Fruit fly (Drosophila melanogaster) whole organism, embryonic: ENCODE measurements around the gene CG15209.

Experiments used
- Aef1 ChIP-seq: fragments of 200-800 bp; sonication (Bioruptor generic); IDR thresholded peaks from 3 replicates; pipeline ENCODE4 v1.3.6; 2022; ENCODE audit warnings: missing biosample characterization, missing genetic modification characterization
- Atf6 ChIP-seq: fragments of 200-800 bp; sonication (Bioruptor generic); IDR thresholded peaks from 2 replicates; pipeline ENCODE4 v1.3.6; 2022; ENCODE audit warnings: missing biosample characterization, missing genetic modification characterization
- CG12744 ChIP-seq: fragments of 200-800 bp; sonication (Bioruptor generic); optimal IDR thresholded peaks from 2 replicates; lab custom pipeline; 2016; ENCODE audit warnings: missing biosample characterization, missing genetic modification characterization
- CG13287 ChIP-seq: fragments of 200-800 bp; sonication (Bioruptor generic); IDR thresholded peaks from 2 replicates; pipeline ENCODE4 v1.3.6; 2022; ENCODE audit warnings: missing biosample characterization, missing genetic modification characterization; ENCODE audit not compliant: partially characterized antibody
- CG14710 ChIP-seq: fragments of 200-800 bp; sonication (Bioruptor generic); optimal IDR thresholded peaks from 3 replicates; lab custom pipeline; 2019; ENCODE audit warnings: missing biosample characterization, mild to moderate bottlenecking, missing genetic modification characterization, moderate library complexity
- CG15011 ChIP-seq: fragments of 200-800 bp; sonication (Bioruptor generic); optimal IDR thresholded peaks from 3 replicates; lab custom pipeline; 2018; ENCODE audit warnings: missing biosample characterization, mild to moderate bottlenecking, missing genetic modification characterization
- CG1602 ChIP-seq: fragments of 200-800 bp; sonication (Bioruptor generic); optimal IDR thresholded peaks from 3 replicates; lab custom pipeline; 2016; ENCODE audit warnings: missing biosample characterization, missing genetic modification characterization
- CG16813 ChIP-seq: fragments of 200-800 bp; sonication (Bioruptor generic); IDR thresholded peaks from 3 replicates; pipeline ENCODE4 v1.3.6; 2022; ENCODE audit warnings: missing biosample characterization, missing genetic modification characterization; ENCODE audit not compliant: partially characterized antibody
- CG18011 ChIP-seq: fragments of 200-800 bp; sonication (Bioruptor generic); optimal IDR thresholded peaks from 2 replicates; lab custom pipeline; 2017; ENCODE audit warnings: missing biosample characterization, missing genetic modification characterization, mild to moderate bottlenecking, moderate library complexity, missing genotype
- CG18599 ChIP-seq: fragments of 200-800 bp; sonication (Bioruptor generic); optimal IDR thresholded peaks from 3 replicates; lab custom pipeline; 2017; ENCODE audit warnings: missing biosample characterization, missing genetic modification characterization, mild to moderate bottlenecking, moderate library complexity, missing genetic modification reagents
- CG2678 ChIP-seq: fragments of 200-800 bp; sonication (Bioruptor generic); optimal IDR thresholded peaks from 3 replicates; lab custom pipeline; 2019; ENCODE audit warnings: missing biosample characterization, mild to moderate bottlenecking, missing genetic modification characterization, moderate library complexity
- CG4617 ChIP-seq: fragments of 200-800 bp; sonication (Bioruptor generic); optimal IDR thresholded peaks from 3 replicates; lab custom pipeline; 2016; ENCODE audit warnings: missing biosample characterization, missing genetic modification characterization, borderline replicate concordance
- CG4707 ChIP-seq: fragments of 200-800 bp; sonication (Bioruptor generic); optimal IDR thresholded peaks from 2 replicates; lab custom pipeline; 2018; ENCODE audit warnings: missing biosample characterization, mild to moderate bottlenecking, missing genetic modification characterization, moderate library complexity
- CG6272 ChIP-seq: fragments of 200-800 bp; sonication (Bioruptor generic); IDR thresholded peaks from 2 replicates; pipeline ENCODE4 v1.3.6; 2022; ENCODE audit warnings: missing biosample characterization, missing genetic modification characterization
- CG8290 ChIP-seq, 3 experiments: fragments of 200-800 bp; sonication (Bioruptor generic); optimal IDR thresholded peaks; 2 replicates each; lab custom pipeline; 2016 to 2019; ENCODE audit warnings: missing biosample characterization in 3 of 3, missing genetic modification characterization in 3 of 3, mild to moderate bottlenecking in 2 of 3, moderate library complexity in 1 of 3
- CG9437 ChIP-seq: fragments of 200-800 bp; sonication (Bioruptor generic); optimal IDR thresholded peaks from 2 replicates; lab custom pipeline; 2018; ENCODE audit warnings: missing biosample characterization, mild to moderate bottlenecking, missing genetic modification characterization
- Dll ChIP-seq: fragments of 200-800 bp; sonication (Bioruptor generic); IDR thresholded peaks from 4 replicates; pipeline ENCODE4 v1.3.6; 2022; ENCODE audit warnings: missing biosample characterization, missing genetic modification characterization; ENCODE audit not compliant: partially characterized antibody
- Doc3 ChIP-seq: fragments of 200-800 bp; sonication (Bioruptor generic); IDR thresholded peaks from 3 replicates; pipeline ENCODE4 v1.3.6; 2022; ENCODE audit warnings: missing biosample characterization, missing genetic modification characterization; ENCODE audit not compliant: partially characterized antibody
- Dp ChIP-seq: fragments of 200-800 bp; sonication (Bioruptor generic); optimal IDR thresholded peaks from 2 replicates; lab custom pipeline; 2018; ENCODE audit warnings: missing biosample characterization, mild to moderate bottlenecking, missing genetic modification characterization, moderate library complexity
- Dref ChIP-seq: fragments of 200-800 bp; sonication (Bioruptor generic); IDR thresholded peaks from 2 replicates; pipeline ENCODE4 v1.3.6; 2022; ENCODE audit warnings: missing biosample characterization, missing genetic modification characterization
- E2f2 ChIP-seq: fragments of 200-800 bp; sonication (Bioruptor generic); IDR thresholded peaks from 2 replicates; pipeline ENCODE4 v1.3.6; 2022; ENCODE audit warnings: missing biosample characterization, missing genetic modification characterization
- Ets65A ChIP-seq: fragments of 200-800 bp; sonication (Bioruptor generic); peaks from one replicate; lab custom pipeline; 2016; ENCODE audit warnings: missing biosample characterization, missing genetic modification characterization
- Ets97D ChIP-seq: fragments of 200-800 bp; sonication (Bioruptor generic); optimal IDR thresholded peaks from 3 replicates; lab custom pipeline; 2016; ENCODE audit warnings: missing biosample characterization, missing genetic modification characterization
- Scr ChIP-seq: fragments of 200-800 bp; sonication (Bioruptor generic); IDR thresholded peaks from 2 replicates; pipeline ENCODE4 v1.3.6; 2022; ENCODE audit warnings: missing biosample characterization, missing genetic modification characterization; ENCODE audit not compliant: partially characterized antibody
- Side ChIP-seq: fragments of 200-800 bp; sonication (Bioruptor generic); optimal IDR thresholded peaks from 2 replicates; lab custom pipeline; 2016; ENCODE audit warnings: missing biosample characterization, missing genetic modification characterization
- Sry-β ChIP-seq: fragments of 200-800 bp; sonication (Bioruptor generic); optimal IDR thresholded peaks from 2 replicates; lab custom pipeline; 2018; ENCODE audit warnings: missing biosample characterization, mild to moderate bottlenecking, missing genetic modification characterization, moderate library complexity
- Sry-δ ChIP-seq: fragments of 200-800 bp; sonication (Bioruptor generic); optimal IDR thresholded peaks from 2 replicates; lab custom pipeline; 2016; ENCODE audit warnings: missing biosample characterization, missing genetic modification characterization
- amos ChIP-seq: fragments of 200-800 bp; sonication (Bioruptor generic); IDR thresholded peaks from 2 replicates; pipeline ENCODE4 v1.3.6; 2022; ENCODE audit warnings: missing biosample characterization, missing genetic modification characterization; ENCODE audit not compliant: partially characterized antibody
- chinmo ChIP-seq: fragments of 200-800 bp; sonication (Bioruptor generic); IDR thresholded peaks from 4 replicates; pipeline ENCODE4 v1.3.6; 2022; ENCODE audit warnings: missing biosample characterization, missing genetic modification characterization; ENCODE audit not compliant: partially characterized antibody
- chm ChIP-seq: fragments of 200-800 bp; sonication (Bioruptor generic); IDR thresholded peaks from 2 replicates; pipeline ENCODE4 v1.3.6; 2022; ENCODE audit warnings: missing biosample characterization, missing genetic modification characterization
- ci ChIP-seq: fragments of 200-800 bp; sonication (Bioruptor generic); IDR thresholded peaks from 3 replicates; pipeline ENCODE4 v1.3.6; 2022; ENCODE audit warnings: missing biosample characterization, missing genetic modification characterization
- corto ChIP-seq: fragments of 200-800 bp; sonication (Bioruptor generic); optimal IDR thresholded peaks from 2 replicates; lab custom pipeline; 2016; ENCODE audit warnings: missing biosample characterization, mild to moderate bottlenecking, missing genetic modification characterization, moderate library complexity
- crp ChIP-seq, 2 experiments: fragments of 200-800 bp; sonication (Bioruptor generic); optimal IDR thresholded peaks; 2 replicates in 1 of 2; 3 replicates in 1 of 2; lab custom pipeline; 2017; ENCODE audit warnings: missing biosample characterization in 2 of 2, missing genetic modification characterization in 2 of 2, mild to moderate bottlenecking in 1 of 2, moderate library complexity in 1 of 2
- cwo ChIP-seq: fragments of 200-800 bp; sonication (Bioruptor generic); optimal IDR thresholded peaks from 3 replicates; lab custom pipeline; 2017; ENCODE audit warnings: missing biosample characterization, missing genetic modification characterization, mild to moderate bottlenecking, moderate library complexity, missing genetic modification reagents
- fd64A ChIP-seq: fragments of 200-800 bp; sonication (Bioruptor generic); optimal IDR thresholded peaks from 3 replicates; lab custom pipeline; 2018; ENCODE audit warnings: missing biosample characterization, mild to moderate bottlenecking, missing genetic modification characterization
- ftz-f1 ChIP-seq: fragments of 200-800 bp; sonication (Bioruptor generic); optimal IDR thresholded peaks from 2 replicates; lab custom pipeline; 2016; ENCODE audit warnings: missing biosample characterization, missing genetic modification characterization
- gro ChIP-seq: fragments of 200-800 bp; sonication (Bioruptor generic); optimal IDR thresholded peaks from 2 replicates; lab custom pipeline; 2016; ENCODE audit warnings: missing biosample characterization, missing genetic modification characterization
- inv ChIP-seq: fragments of 200-800 bp; sonication (Bioruptor generic); IDR thresholded peaks from 2 replicates; pipeline ENCODE4 v1.3.6; 2022; ENCODE audit warnings: missing biosample characterization, missing genetic modification characterization; ENCODE audit not compliant: partially characterized antibody
- knrl ChIP-seq: fragments of 200-800 bp; sonication (Bioruptor generic); IDR thresholded peaks from 3 replicates; pipeline ENCODE4 v1.3.6; 2022; ENCODE audit warnings: missing biosample characterization, missing genetic modification characterization; ENCODE audit not compliant: partially characterized antibody
- pan ChIP-seq, 4 experiments: fragments of >200 bp in 3 of 4; fragments of 200-800 bp in 1 of 4; sonication (Bioruptor generic) in 1 of 4; optimal IDR thresholded peaks in 3 of 4; IDR thresholded peaks in 1 of 4; 2 replicates each; pipeline versions ENCODE4 v1.3.6 to Lab custom; 2017 to 2022; ENCODE audit warnings: missing biosample characterization in 2 of 4, missing genetic modification characterization in 2 of 4, mixed read lengths in 1 of 4
- row ChIP-seq: fragments of 200-800 bp; sonication (Bioruptor generic); IDR thresholded peaks from 3 replicates; pipeline ENCODE4 v1.3.6; 2022; ENCODE audit warnings: missing biosample characterization, missing genetic modification characterization
- sna ChIP-seq: fragments of 200-800 bp; sonication (Bioruptor generic); IDR thresholded peaks from 2 replicates; pipeline ENCODE4 v1.3.6; 2022; ENCODE audit warnings: missing biosample characterization, missing genetic modification characterization; ENCODE audit not compliant: partially characterized antibody
- vvl ChIP-seq: fragments of 200-800 bp; sonication (Bioruptor generic); IDR thresholded peaks from 2 replicates; pipeline ENCODE4 v1.3.6; 2022; ENCODE audit warnings: missing biosample characterization, missing genetic modification characterization
- wek ChIP-seq: fragments of 200-800 bp; sonication (Bioruptor generic); optimal IDR thresholded peaks from 3 replicates; lab custom pipeline; 2018; ENCODE audit warnings: missing biosample characterization, mild to moderate bottlenecking, missing genetic modification characterization, moderate library complexity
- yki ChIP-seq: fragments of >200 bp; optimal IDR thresholded peaks from 3 replicates; lab custom pipeline; 2018
- zen2 ChIP-seq: fragments of 200-800 bp; sonication (Bioruptor generic); IDR thresholded peaks from 3 replicates; pipeline ENCODE4 v1.3.6; 2022; ENCODE audit warnings: missing biosample characterization, missing genetic modification characterization; ENCODE audit not compliant: partially characterized antibody

CG15209 gene

DNA sequence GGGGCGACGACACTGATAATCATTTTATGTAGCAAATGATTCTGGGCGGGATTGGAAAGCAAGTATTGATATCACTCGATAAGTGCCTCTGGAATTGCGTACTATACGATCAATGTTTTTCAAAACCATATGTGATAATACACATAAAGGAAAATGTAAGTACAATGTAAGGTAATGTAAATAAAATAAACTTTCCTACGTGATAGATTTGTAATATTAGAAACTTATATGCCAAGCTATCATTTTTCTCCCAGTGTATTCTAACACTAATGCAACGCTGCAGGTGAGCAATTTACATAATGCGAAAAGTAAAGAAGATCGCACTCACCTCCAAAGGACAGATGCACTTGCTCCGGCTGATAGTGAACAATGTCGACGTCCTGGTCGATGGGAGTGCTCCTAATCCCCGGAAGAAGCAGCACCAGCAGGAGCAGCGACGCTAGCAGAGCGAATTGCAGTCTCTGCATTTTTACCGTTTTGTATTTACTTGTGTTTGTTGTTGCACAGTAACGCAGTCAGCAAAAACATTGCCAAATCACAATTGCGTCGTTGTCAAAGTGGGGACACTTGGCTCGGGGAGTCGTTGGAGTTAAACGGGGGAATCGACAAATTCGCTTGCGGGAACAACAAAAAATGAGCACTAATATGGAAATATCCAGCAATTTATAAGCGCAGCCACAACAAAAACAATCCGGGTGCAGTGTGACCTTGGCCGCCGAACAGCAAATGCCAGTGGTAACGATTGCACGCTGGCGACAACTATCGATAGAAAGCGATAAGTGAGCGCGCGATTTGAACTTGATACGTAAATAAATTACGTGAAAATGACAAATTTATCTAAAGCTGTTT is 35.3 kb downstream of the CG15209 start, which contains the start of gene CG1637 (continued):
- peak; percentile 46 for TF ChIP-seq Aef1 (GFP tag; lab: Robert Waterston, UW)
- TF ChIP-seq Sry-δ, result peak; percentile 64
- no peak for TF ChIP-seq cwo
- TF ChIP-seq ci (GFP tag; lab: Robert Waterston, UW), result no peak
- TF ChIP-seq Doc3 (GFP tag; lab: Robert Waterston, UW), result peak; percentile 32; the same call in 1 of the 3 replicates
- peak; percentile 75 for TF ChIP-seq amos (GFP tag; lab: Robert Waterston, UW)
- TF ChIP-seq CG14710 (tag; lab: Kevin White, UChicago), result peak; percentile 16
- 0 out of 2 replicates have a peak, but pooled peaks have one; percentile 42 for TF ChIP-seq Atf6 (GFP tag; lab: Robert Waterston, UW)
- no peak for TF ChIP-seq CG12744
- TF ChIP-seq gro (GFP tag; lab: Kevin White, UChicago), result no peak
- TF ChIP-seq corto (GFP tag; lab: Kevin White, UChicago), result no peak
- peak; percentile 93 for TF ChIP-seq E2f2 (GFP tag; lab: Robert Waterston, UW)
- TF ChIP-seq Ets97D (GFP tag; lab: Kevin White, UChicago), result peak; percentile 20
- no peak for TF ChIP-seq CG18599 (GFP tag; lab: Kevin White, UChicago)
- TF ChIP-seq CG15011 (GFP tag; lab: Kevin White, UChicago), result no peak
- TF ChIP-seq sna, result peak; percentile 52; the same call in 1 of the 2 replicates
- TF ChIP-seq CG1602 (GFP tag; lab: Kevin White, UChicago), result no peak
- peak; percentile 72 for TF ChIP-seq Dll (GFP tag; lab: Robert Waterston, UW)
- no peak for TF ChIP-seq pan (optimal IDR thresholded peaks at IDR 0.05; lab: Kevin White, UChicago)
- TF ChIP-seq pan (GFP tag; optimal IDR thresholded peaks at IDR 0.05 in 1 of 2, IDR thresholded peaks at IDR 0.05 in 1 of 2), result no peak
- TF ChIP-seq CG8290 (GFP tag; optimal IDR thresholded peaks at IDR 0.05; lab: Kevin White, UChicago), result no peak
- no peak for TF ChIP-seq CG8290 (tag; optimal IDR thresholded peaks at IDR 0.05; lab: Kevin White, UChicago)
- peak; percentile 44; the same call in 1 of the 2 replicates for TF ChIP-seq vvl (GFP tag; lab: Robert Waterston, UW)
- peak; percentile 80 for TF ChIP-seq Dref
- peak in 1 of 2 experiments; percentile 25 for TF ChIP-seq crp (GFP tag; optimal IDR thresholded peaks at IDR 0.05; lab: Kevin White, UChicago)
- TF ChIP-seq zen2, result peak; percentile 66
- TF ChIP-seq CG13287, result peak; percentile 78
- no peak for TF ChIP-seq Ets65A (GFP tag; lab: Kevin White, UChicago)
- TF ChIP-seq chinmo (GFP tag; lab: Robert Waterston, UW), result peak; percentile 86; the same call in 3 of the 4 replicates
- TF ChIP-seq chm (GFP tag; lab: Robert Waterston, UW), result no peak
- no peak for TF ChIP-seq CG18011 (GFP tag; lab: Kevin White, UChicago)
- TF ChIP-seq CG9437, result peak; percentile 96
- peak; percentile 73 for TF ChIP-seq CG4617 (GFP tag; lab: Kevin White, UChicago)
- TF ChIP-seq Scr (GFP tag; lab: Robert Waterston, UW), result peak; percentile 76
- TF ChIP-seq Sry-β (GFP tag; lab: Kevin White, UChicago), result peak; percentile 62
- TF ChIP-seq CG16813 (GFP tag; lab: Robert Waterston, UW), result peak; percentile 68
- no peak for TF ChIP-seq fd64A (GFP tag; lab: Kevin White, UChicago)
- TF ChIP-seq CG2678, result no peak
- TF ChIP-seq ftz-f1 (GFP tag; lab: Kevin White, UChicago), result peak; percentile 40
- TF ChIP-seq inv (GFP tag; lab: Robert Waterston, UW), result peak; percentile 45
- TF ChIP-seq row (GFP tag; lab: Robert Waterston, UW), result 0 out of 3 replicates have a peak, but pooled peaks have one; percentile 8
- peak; percentile 66 for TF ChIP-seq knrl (GFP tag; lab: Robert Waterston, UW)
- peak; percentile 92 for TF ChIP-seq Dp
- no peak for TF ChIP-seq yki
- no peak for TF ChIP-seq CG6272
- no peak for TF ChIP-seq CG4707 (GFP tag; lab: Kevin White, UChicago)
- no peak for TF ChIP-seq wek (GFP tag; lab: Kevin White, UChicago)
- no peak for TF ChIP-seq Side
